Worm (Caenorhabditis elegans): Measurements from ENCODE around the gene T21C9.13.

The T21C9.13 gene

ce11 chrV:10640977-10641376, 43.9 kb downstream of the T21C9.13 start:
- TF ChIP-seq unc-42 (tag; optimal IDR thresholded peaks at IDR 0.05): peak; percentile 52
- TF ChIP-seq K09A11.1 (tag; optimal IDR thresholded peaks at IDR 0.05; ENCODE audit: insufficient read depth): no peak
- no peak for TF ChIP-seq gmeb-2 (tag; optimal IDR thresholded peaks at IDR 0.05)
- no peak for TF ChIP-seq ceh-45 (GFP tag; IDR thresholded peaks at IDR 0.05)

- no peak for TF ChIP-seq pat-9 (tag; optimal IDR thresholded peaks at IDR 0.05)
- TF ChIP-seq ttx-3 (tag; optimal IDR thresholded peaks at IDR 0.05): no peak
- TF ChIP-seq pha-2 (tag; optimal IDR thresholded peaks at IDR 0.05): no peak
These were observed 50.1 kb downstream of the T21C9.13 start, which contains the start of the genes C32C4.3 and C32C4.16 for ce11 chrV:10647043-10647611. TSS of gene C32C4.3 (minus strand) at chrV:10647143. TSS of gene C32C4.16 (plus strand) at chrV:10647561.

- TF ChIP-seq fkh-6 (tag; optimal IDR thresholded peaks at IDR 0.05) (no peak), ttx-3 (tag; optimal IDR thresholded peaks at IDR 0.05) (no peak), pha-4 (tag; optimal IDR thresholded peaks at IDR 0.05) (no peak), C08G9.2 (tag; optimal IDR thresholded peaks at IDR 0.05) (no peak), ref-2 (tag; optimal IDR thresholded peaks at IDR 0.05) (no peak), dmd-4 (tag; optimal IDR thresholded peaks at IDR 0.05; ENCODE audit: borderline replicate concordance) (no peak), madf-2 (tag; optimal IDR thresholded peaks at IDR 0.05) (no peak), T23F11.4 (GFP tag; optimal IDR thresholded peaks at IDR 0.05) (no peak), pros-1 (tag; optimal IDR thresholded peaks at IDR 0.05) (no peak), ceh-31 (tag; optimal IDR thresholded peaks at IDR 0.05) (no peak), hlh-6 (tag; optimal IDR thresholded peaks at IDR 0.05) (no peak), ets-4 (tag; optimal IDR thresholded peaks at IDR 0.05) (no peak), hlh-15 (tag; optimal IDR thresholded peaks at IDR 0.05) (no peak), nhr-232 (tag; optimal IDR thresholded peaks at IDR 0.05) (no peak), zip-5 (tag; optimal IDR thresholded peaks at IDR 0.05) (no peak)
These were observed 51.1 kb downstream of the T21C9.13 start, which contains the start of gene aqp-6 for ce11 chrV:10648146-10648545. TSS of gene aqp-6 (plus strand) at chrV:10648446.
